Worm (Caenorhabditis elegans): ENCODE results near the gene F46G10.1.

The F46G10.1 gene

DNA sequence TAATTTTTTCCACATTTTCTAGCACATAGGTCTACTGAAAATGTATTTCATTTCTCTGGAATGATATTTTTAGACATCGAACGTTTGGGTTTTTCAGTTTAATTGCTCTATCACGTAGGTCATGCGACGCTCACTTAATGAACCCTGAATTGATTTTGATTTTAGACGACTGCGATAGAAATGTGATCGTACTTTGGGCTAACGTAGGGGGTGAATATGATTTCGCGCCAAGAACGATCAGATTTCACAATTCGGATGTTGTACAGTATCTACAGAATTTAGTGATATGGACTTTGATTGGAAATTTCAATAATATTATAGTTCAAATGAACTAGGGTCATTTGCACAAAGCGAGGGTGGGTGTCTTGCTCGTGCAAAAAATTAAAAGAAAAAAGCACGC lies 40.6 kb upstream of the F46G10.1 start:
- TF ChIP-seq pqm-1 (tag; optimal IDR thresholded peaks at IDR 0.05) (peak; percentile 42), jun-1 (tag; optimal IDR thresholded peaks at IDR 0.05) (no peak), elt-1 (tag; optimal IDR thresholded peaks at IDR 0.05) (no peak), pha-4 (tag; optimal IDR thresholded peaks at IDR 0.05) (peak; percentile 7), nhr-43 (tag; optimal IDR thresholded peaks at IDR 0.05; ENCODE audit: poor library complexity, severe bottlenecking) (peak; percentile 7), elt-2 (tag; optimal IDR thresholded peaks at IDR 0.05) (peak; percentile 13), eor-1 (tag; optimal IDR thresholded peaks at IDR 0.05) (no peak), skn-1 (tag; optimal IDR thresholded peaks at IDR 0.05) (no peak), ceh-9 (tag; optimal IDR thresholded peaks at IDR 0.05) (no peak)

- TF ChIP-seq lin-15B (tag; optimal IDR thresholded peaks at IDR 0.05) (no peak), jun-1 (tag; optimal IDR thresholded peaks at IDR 0.05) (no peak), nhr-11 (tag; optimal IDR thresholded peaks at IDR 0.05) (peak; percentile 76), unc-62 (GFP tag; optimal IDR thresholded peaks at IDR 0.05) (no peak), tbx-2 (tag; optimal IDR thresholded peaks at IDR 0.05) (no peak), lin-39 (tag; optimal IDR thresholded peaks at IDR 0.05) (peak; percentile 8), mdl-1 (tag; optimal IDR thresholded peaks at IDR 0.05) (no peak), egl-5 (tag; optimal IDR thresholded peaks at IDR 0.05) (no peak), nfya-1 (tag; optimal IDR thresholded peaks at IDR 0.05; ENCODE audit: insufficient read depth) (peak; percentile 44), ZK546.5 (tag; optimal IDR thresholded peaks at IDR 0.05) (no peak), ceh-16 (tag; optimal IDR thresholded peaks at IDR 0.05) (no peak), aly-2 (tag; optimal IDR thresholded peaks at IDR 0.05) (no peak), sea-2 (GFP tag; optimal IDR thresholded peaks at IDR 0.05) (no peak), daf-12 (tag; optimal IDR thresholded peaks at IDR 0.05) (no peak), egl-27 (tag; optimal IDR thresholded peaks at IDR 0.05) (no peak), unc-39 (tag; optimal IDR thresholded peaks at IDR 0.05) (no peak), hmg-11 (tag; optimal IDR thresholded peaks at IDR 0.05) (no peak), nhr-28 (tag; optimal IDR thresholded peaks at IDR 0.05) (no peak), nhr-43 (tag; optimal IDR thresholded peaks at IDR 0.05; ENCODE audit: poor library complexity, severe bottlenecking) (peak; percentile 73), R02D3.7 (tag; optimal IDR thresholded peaks at IDR 0.05) (no peak), nhr-12 (tag; optimal IDR thresholded peaks at IDR 0.05) (no peak), nhr-23 (tag; optimal IDR thresholded peaks at IDR 0.05) (peak; percentile 34), fkh-10 (GFP tag; optimal IDR thresholded peaks at IDR 0.05) (no peak), elt-2 (tag; optimal IDR thresholded peaks at IDR 0.05) (peak; percentile 75), elt-3 (tag; optimal IDR thresholded peaks at IDR 0.05) (peak in 1 of 3 experiments; percentile 0), ztf-4 (tag; optimal IDR thresholded peaks at IDR 0.05) (no peak), nhr-237 (tag; optimal IDR thresholded peaks at IDR 0.05) (no peak), zag-1 (tag; optimal IDR thresholded peaks at IDR 0.05) (no peak), fkh-2 (tag; optimal IDR thresholded peaks at IDR 0.05) (no peak), pqm-1 (tag; optimal IDR thresholded peaks at IDR 0.05) (peak; percentile 62), skn-1 (tag; optimal IDR thresholded peaks at IDR 0.05) (no peak), nhr-67 (tag; optimal IDR thresholded peaks at IDR 0.05) (no peak), ceh-28 (tag; optimal IDR thresholded peaks at IDR 0.05) (no peak), ama-1 (optimal IDR thresholded peaks at IDR 0.05) (peak; percentile 61), nhr-76 (tag; optimal IDR thresholded peaks at IDR 0.05) (no peak), snpc-4 (tag; optimal IDR thresholded peaks at IDR 0.05) (no peak), eor-1 (tag; optimal IDR thresholded peaks at IDR 0.05) (no peak), ceh-82 (tag; optimal IDR thresholded peaks at IDR 0.05) (no peak), nhr-77 (tag; optimal IDR thresholded peaks at IDR 0.05) (no peak), lsy-12 (tag; optimal IDR thresholded peaks at IDR 0.05) (no peak), mml-1 (tag; optimal IDR thresholded peaks at IDR 0.05) (peak; percentile 21), fos-1 (tag; optimal IDR thresholded peaks at IDR 0.05) (no peak), nhr-25 (tag; optimal IDR thresholded peaks at IDR 0.05) (no peak), ceh-9 (tag; optimal IDR thresholded peaks at IDR 0.05) (no peak), ztf-11 (tag; optimal IDR thresholded peaks at IDR 0.05) (no peak), pha-4 (tag; optimal IDR thresholded peaks at IDR 0.05) (peak; percentile 59), elt-1 (tag; optimal IDR thresholded peaks at IDR 0.05) (no peak)
Observed at ce11 chrX:13350804-13351747, 39.5 kb upstream of the F46G10.1 start, which contains the start of gene mxl-3. Gene mxl-3 (minus strand): TSS chrX:13350804.

Data from whole organism, L3 larva.